Worm (Caenorhabditis elegans) whole organism, young adult: ENCODE measurements around the gene dgk-4.
A peak's percentile ranks its signal among the peaks of the same experiment; 100 is the strongest.

Source experiments
- B0035.1 ChIP-seq: sonication (generic microtip); optimal IDR thresholded peaks from 2 replicates; lab custom pipeline; 2016; ENCODE audit warnings: missing genetic modification characterization, mild to moderate bottlenecking, missing compliant biosample characterization, missing genotype, missing genetic modification reagents
- B0336.3 ChIP-seq: fragments of 200-800 bp; sonication (Bioruptor generic); IDR thresholded peaks from 2 replicates; pipeline ENCODE4 v1.3.6; 2022; ENCODE audit warnings: missing genetic modification characterization, missing compliant biosample characterization
- C06A6.2 ChIP-seq: fragments of 200-800 bp; sonication (Bioruptor generic); conservative IDR thresholded peaks from 2 replicates; pipeline ENCODE4 v1.3.6; 2022; ENCODE audit warnings: missing genetic modification characterization, missing compliant biosample characterization
- C17E4.6 ChIP-seq: fragments of 200-800 bp; sonication (Bioruptor generic); IDR thresholded peaks from 2 replicates; pipeline ENCODE4 v1.3.6; 2022; ENCODE audit warnings: missing genetic modification reagents, missing genetic modification characterization, missing compliant biosample characterization
- F37B4.10 ChIP-seq: fragments of 200-800 bp; sonication (Bioruptor generic); IDR thresholded peaks from 2 replicates; pipeline ENCODE4 v1.3.6; 2022; ENCODE audit warnings: missing genetic modification characterization, missing compliant biosample characterization
- F55B11.4 ChIP-seq: sonication (generic microtip); optimal IDR thresholded peaks from 2 replicates; lab custom pipeline; 2016; ENCODE audit warnings: missing compliant biosample characterization, missing genetic modification characterization, borderline replicate concordance; ENCODE audit not compliant: insufficient read depth
- K11D2.4 ChIP-seq: fragments of 200-800 bp; sonication (Bioruptor generic); IDR thresholded peaks from 2 replicates; pipeline ENCODE4 v1.3.6; 2022; ENCODE audit warnings: missing genetic modification reagents, missing genetic modification characterization, missing compliant biosample characterization
- K12H6.12 ChIP-seq: fragments of 200-800 bp; sonication (Bioruptor generic); optimal IDR thresholded peaks from 2 replicates; lab custom pipeline; 2018; ENCODE audit warnings: mild to moderate bottlenecking, missing genetic modification characterization, missing compliant biosample characterization
- T07F8.4 ChIP-seq: sonication (generic microtip); optimal IDR thresholded peaks from 2 replicates; lab custom pipeline; 2016; ENCODE audit warnings: mild to moderate bottlenecking, missing genetic modification characterization, moderate library complexity, missing compliant biosample characterization
- aptf-3 ChIP-seq: fragments of 200-800 bp; sonication (Bioruptor generic); IDR thresholded peaks from 2 replicates; pipeline ENCODE4 v1.3.6; 2022; ENCODE audit warnings: missing genetic modification characterization, missing compliant biosample characterization
- athp-1 ChIP-seq: sonication (generic microtip); optimal IDR thresholded peaks from 2 replicates; lab custom pipeline; 2017; ENCODE audit warnings: mild to moderate bottlenecking, missing genetic modification characterization, missing compliant biosample characterization
- attf-5 ChIP-seq: fragments of 200-800 bp; sonication (Bioruptor generic); optimal IDR thresholded peaks from 2 replicates; lab custom pipeline; 2018; ENCODE audit warnings: mild to moderate bottlenecking, missing genetic modification characterization, missing compliant biosample characterization
- cebp-1 ChIP-seq, 2 experiments: fragments of 200-800 bp in 1 of 2; sonication (Bioruptor generic) in 1 of 2; sonication (generic microtip) in 1 of 2; IDR thresholded peaks in 1 of 2; optimal IDR thresholded peaks in 1 of 2; 2 replicates each; pipeline versions ENCODE4 v1.3.6 to Lab custom; 2017 to 2022; ENCODE audit warnings: missing compliant biosample characterization in 2 of 2, missing genetic modification characterization in 2 of 2, mild to moderate bottlenecking in 1 of 2, missing genetic modification reagents in 1 of 2, moderate library complexity in 1 of 2
- cebp-2 ChIP-seq: fragments of 200-800 bp; sonication (Bioruptor generic); IDR thresholded peaks from 2 replicates; pipeline ENCODE4 v1.3.6; 2022; ENCODE audit warnings: missing genetic modification characterization, missing compliant biosample characterization
- ceh-58 ChIP-seq: fragments of 200-800 bp; sonication (Bioruptor generic); IDR thresholded peaks from 2 replicates; pipeline ENCODE4 v1.3.6; 2022; ENCODE audit warnings: missing genetic modification characterization, missing compliant biosample characterization
- ceh-91 ChIP-seq: fragments of 200-800 bp; sonication (Bioruptor generic); IDR thresholded peaks from 2 replicates; pipeline ENCODE4 v1.3.6; 2022; ENCODE audit warnings: missing genetic modification reagents, missing genetic modification characterization, missing compliant biosample characterization
- chd-7 ChIP-seq: sonication (generic microtip); optimal IDR thresholded peaks from 2 replicates; lab custom pipeline; 2016; ENCODE audit warnings: mild to moderate bottlenecking, missing genetic modification characterization, moderate library complexity, missing compliant biosample characterization
- die-1 ChIP-seq: sonication (generic microtip); optimal IDR thresholded peaks from 2 replicates; lab custom pipeline; 2016; ENCODE audit warnings: missing genotype, mild to moderate bottlenecking, missing genetic modification characterization, missing compliant biosample characterization
- dox-1 ChIP-seq: fragments of 200-800 bp; sonication (Bioruptor generic); IDR thresholded peaks from 2 replicates; pipeline ENCODE4 v1.3.6; 2022; ENCODE audit warnings: missing genetic modification reagents, missing genetic modification characterization, missing compliant biosample characterization
- egrh-3 ChIP-seq: fragments of 200-800 bp; sonication (Bioruptor generic); IDR thresholded peaks from 2 replicates; pipeline ENCODE4 v1.3.6; 2022; ENCODE audit warnings: missing genetic modification reagents, missing genetic modification characterization, missing compliant biosample characterization
- ekl-4 ChIP-seq: fragments of 200-800 bp; sonication (Bioruptor generic); IDR thresholded peaks from 2 replicates; pipeline ENCODE4 v1.3.6; 2022; ENCODE audit warnings: missing genetic modification reagents, missing genetic modification characterization, missing compliant biosample characterization
- hlh-12 ChIP-seq: sonication (generic microtip); optimal IDR thresholded peaks from 2 replicates; lab custom pipeline; 2016; ENCODE audit warnings: missing genetic modification characterization, missing compliant biosample characterization
- hlh-26 ChIP-seq: fragments of 200-800 bp; sonication (Bioruptor generic); conservative IDR thresholded peaks from 2 replicates; pipeline ENCODE4 v1.3.6; 2022; ENCODE audit warnings: missing genetic modification reagents, missing genetic modification characterization, missing compliant biosample characterization
- lin-26 ChIP-seq: fragments of 200-800 bp; sonication (Bioruptor generic); IDR thresholded peaks from 2 replicates; pipeline ENCODE4 v1.3.6; 2022; ENCODE audit warnings: missing genetic modification reagents, missing genetic modification characterization, missing compliant biosample characterization
- lin-35 ChIP-seq, 3 experiments: fragments of 150-350 bp in 2 of 3; sonication (generic microtip) in 1 of 3; optimal IDR thresholded peaks; 2 replicates each; lab custom pipeline; 2014 to 2018; ENCODE audit warnings: missing biosample characterization in 3 of 3, missing genetic modification characterization in 3 of 3, missing genetic modification reagents in 3 of 3
- lin-40 ChIP-seq: sonication (generic microtip); optimal IDR thresholded peaks from 2 replicates; lab custom pipeline; 2016; ENCODE audit warnings: missing genetic modification characterization, mild to moderate bottlenecking, missing compliant biosample characterization, missing genotype, missing genetic modification reagents
- mcd-1 ChIP-seq: fragments of 200-800 bp; sonication (Bioruptor generic); IDR thresholded peaks from 2 replicates; pipeline ENCODE4 v1.3.6; 2022; ENCODE audit warnings: missing genetic modification reagents, missing genetic modification characterization, missing compliant biosample characterization
- mes-4 ChIP-seq: sonication (generic microtip); optimal IDR thresholded peaks from 2 replicates; lab custom pipeline; 2016; ENCODE audit warnings: missing genotype, missing genetic modification characterization, missing compliant biosample characterization
- nfya-1 ChIP-seq: sonication (generic microtip); optimal IDR thresholded peaks from 2 replicates; lab custom pipeline; 2017; ENCODE audit warnings: antibody characterized with exemption, missing compliant biosample characterization, missing genetic modification characterization, borderline replicate concordance; ENCODE audit not compliant: insufficient read depth
- nfyb-1 ChIP-seq: fragments of 200-800 bp; sonication (Bioruptor generic); IDR thresholded peaks from 2 replicates; pipeline ENCODE4 v1.3.6; 2022; ENCODE audit warnings: missing genetic modification reagents, missing genetic modification characterization, missing compliant biosample characterization
- nhr-179 ChIP-seq: sonication (generic microtip); optimal IDR thresholded peaks from 2 replicates; lab custom pipeline; 2016; ENCODE audit warnings: mild to moderate bottlenecking, missing genetic modification characterization, missing compliant biosample characterization
- nhr-80 ChIP-seq: sonication (generic microtip); optimal IDR thresholded peaks from 2 replicates; lab custom pipeline; 2016; ENCODE audit warnings: missing genetic modification characterization, missing compliant biosample characterization
- rcor-1 ChIP-seq: fragments of 200-800 bp; sonication (Bioruptor generic); IDR thresholded peaks from 2 replicates; pipeline ENCODE4 v1.3.6; 2022; ENCODE audit warnings: missing genetic modification reagents, missing genetic modification characterization, missing compliant biosample characterization
- repo-1 ChIP-seq: sonication (generic microtip); optimal IDR thresholded peaks from 2 replicates; lab custom pipeline; 2017; ENCODE audit warnings: mild to moderate bottlenecking, missing genetic modification characterization, missing compliant biosample characterization
- sdz-38 ChIP-seq: sonication (generic microtip); optimal IDR thresholded peaks from 2 replicates; lab custom pipeline; 2016; ENCODE audit warnings: missing genotype, missing genetic modification characterization, missing compliant biosample characterization
- sea-2 ChIP-seq: fragments of 200-800 bp; sonication (Bioruptor generic); IDR thresholded peaks from 2 replicates; pipeline ENCODE4 v1.3.6; 2022; ENCODE audit warnings: missing genetic modification characterization, missing compliant biosample characterization
- snpc-3.4 ChIP-seq: sonication (generic microtip); optimal IDR thresholded peaks from 2 replicates; lab custom pipeline; 2017; ENCODE audit warnings: missing genetic modification characterization, mild to moderate bottlenecking, missing compliant biosample characterization, antibody characterized with exemption, moderate library complexity, missing genotype, missing genetic modification reagents
- snpc-4 ChIP-seq, 5 experiments: fragments of 150-350 bp in 1 of 5; sonication (generic microtip) in 4 of 5; optimal IDR thresholded peaks; 2 replicates each; lab custom pipeline; 2014 to 2018; ENCODE audit warnings: missing genetic modification characterization in 5 of 5, missing biosample characterization in 3 of 5, antibody characterized with exemption in 2 of 5, mild to moderate bottlenecking in 2 of 5, missing compliant biosample characterization in 2 of 5, missing genotype in 2 of 5, moderate library complexity in 2 of 5, missing genetic modification reagents in 1 of 5
- sptf-2 ChIP-seq: fragments of 200-800 bp; sonication (Bioruptor generic); optimal IDR thresholded peaks from 2 replicates; lab custom pipeline; 2018; ENCODE audit warnings: mild to moderate bottlenecking, missing genetic modification characterization, missing compliant biosample characterization
- tbp1 ChIP-seq: fragments of 200-800 bp; sonication (Bioruptor generic); optimal IDR thresholded peaks from 2 replicates; lab custom pipeline; 2018; ENCODE audit warnings: mild to moderate bottlenecking, missing genetic modification characterization, missing compliant biosample characterization
- tbx-9 ChIP-seq: sonication (generic microtip); optimal IDR thresholded peaks from 2 replicates; lab custom pipeline; 2016; ENCODE audit warnings: borderline replicate concordance, missing genetic modification characterization, inconsistent platforms, missing compliant biosample characterization
- unc-130 ChIP-seq: sonication (generic microtip); optimal IDR thresholded peaks from 2 replicates; lab custom pipeline; 2016; ENCODE audit warnings: missing genetic modification reagents, missing genetic modification characterization, missing compliant biosample characterization
- unc-62 ChIP-seq: fragments of 150-350 bp; optimal IDR thresholded peaks from 2 replicates; lab custom pipeline; 2014; ENCODE audit warnings: missing biosample characterization, missing genetic modification reagents, missing genetic modification characterization
- zfh-2 ChIP-seq: fragments of 200-800 bp; sonication (Bioruptor generic); conservative IDR thresholded peaks from 2 replicates; pipeline ENCODE4 v1.3.6; 2022; ENCODE audit warnings: missing genetic modification reagents, missing genetic modification characterization, missing compliant biosample characterization
- zim-3 ChIP-seq: sonication (generic microtip); optimal IDR thresholded peaks from 2 replicates; lab custom pipeline; 2017; ENCODE audit warnings: mild to moderate bottlenecking, missing genetic modification characterization, moderate library complexity, missing compliant biosample characterization
- ztf-25 ChIP-seq: fragments of 200-800 bp; sonication (Bioruptor generic); IDR thresholded peaks from 2 replicates; pipeline ENCODE4 v1.3.6; 2022; ENCODE audit warnings: missing genetic modification reagents, missing genetic modification characterization, missing compliant biosample characterization
- ztf-26 ChIP-seq: sonication (generic microtip); optimal IDR thresholded peaks from 2 replicates; lab custom pipeline; 2017; ENCODE audit warnings: missing genetic modification characterization, missing compliant biosample characterization
- ztf-3 ChIP-seq: fragments of 200-800 bp; sonication (Bioruptor generic); optimal IDR thresholded peaks from 2 replicates; lab custom pipeline; 2018; ENCODE audit warnings: mild to moderate bottlenecking, missing genetic modification characterization, missing compliant biosample characterization

The dgk-4 gene

ce11 chrIV:8627328-8627727 lies 3.8 kb upstream of the dgk-4 start, which contains the start of gene F42A9.11:
TSS of gene F42A9.11 (plus strand) at chrIV:8627637.
- TF ChIP-seq hlh-26: no peak
- no peak for TF ChIP-seq sdz-38 (tag; lab: Kevin White, UChicago)
- TF ChIP-seq C06A6.2: no peak
- no peak for TF ChIP-seq athp-1 (tag; lab: Kevin White, UChicago)
- no peak for TF ChIP-seq unc-62 (GFP tag; lab: Kevin White, UChicago)
- TF ChIP-seq hlh-12 (tag; lab: Kevin White, UChicago): no peak
- TF ChIP-seq ztf-26 (tag; lab: Kevin White, UChicago): no peak
- TF ChIP-seq cebp-2: no peak
- no peak for TF ChIP-seq nfyb-1
- TF ChIP-seq nhr-80 (tag; lab: Kevin White, UChicago): peak; percentile 30
- TF ChIP-seq cebp-1 (GFP tag; IDR thresholded peaks at IDR 0.05; lab: Robert Waterston, UW): no peak
- peak; percentile 31 for TF ChIP-seq cebp-1 (tag; optimal IDR thresholded peaks at IDR 0.05; lab: Kevin White, UChicago)
- no peak for TF ChIP-seq lin-35 (GFP tag; optimal IDR thresholded peaks at IDR 0.05; lab: Kevin White, UChicago)
- peak; percentile 89 for TF ChIP-seq zfh-2 (GFP tag; lab: Robert Waterston, UW)
- no peak for TF ChIP-seq sptf-2 (GFP tag; lab: Kevin White, UChicago)
- no peak for TF ChIP-seq ztf-3 (GFP tag; lab: Kevin White, UChicago)
- TF ChIP-seq dox-1 (GFP tag; lab: Robert Waterston, UW): peak; percentile 29; the same call in 1 of the 2 replicates
- no peak for TF ChIP-seq ceh-58
- TF ChIP-seq T07F8.4 (tag; lab: Kevin White, UChicago): no peak
- TF ChIP-seq B0035.1 (tag; lab: Kevin White, UChicago): no peak
- TF ChIP-seq sea-2 (GFP tag; lab: Robert Waterston, UW): no peak
- no peak for TF ChIP-seq nfya-1 (tag; lab: Kevin White, UChicago)
- TF ChIP-seq nhr-179 (tag; lab: Kevin White, UChicago): no peak
- no peak for TF ChIP-seq tbp1 (GFP tag; lab: Kevin White, UChicago)
- no peak for TF ChIP-seq rcor-1 (GFP tag; lab: Robert Waterston, UW)
- no peak for TF ChIP-seq chd-7 (tag; lab: Kevin White, UChicago)
- no peak for TF ChIP-seq C17E4.6 (GFP tag; lab: Robert Waterston, UW)
- TF ChIP-seq aptf-3 (GFP tag; lab: Robert Waterston, UW): no peak
- no peak for TF ChIP-seq unc-130 (GFP tag; lab: Kevin White, UChicago)
- TF ChIP-seq egrh-3 (GFP tag; lab: Robert Waterston, UW): no peak
- peak; percentile 31; the same call in 1 of the 2 replicates for TF ChIP-seq K11D2.4 (GFP tag; lab: Robert Waterston, UW)
- 0 out of 2 replicates have a peak, but pooled peaks have one; percentile 17 for TF ChIP-seq ztf-25 (GFP tag; lab: Robert Waterston, UW)
- no peak for TF ChIP-seq tbx-9 (tag; lab: Kevin White, UChicago)
- TF ChIP-seq mcd-1: peak; percentile 35
- TF ChIP-seq repo-1 (tag; lab: Kevin White, UChicago): no peak
- TF ChIP-seq mes-4 (tag; lab: Kevin White, UChicago): no peak
- no peak for TF ChIP-seq snpc-3.4
- TF ChIP-seq K12H6.12 (tag; lab: Kevin White, UChicago): no peak
- TF ChIP-seq die-1 (tag; lab: Kevin White, UChicago): peak; percentile 14
- TF ChIP-seq snpc-4 (GFP tag; optimal IDR thresholded peaks at IDR 0.05; lab: Kevin White, UChicago): no peak
- peak in 3 of 4 experiments; percentile 9 to 29 (median 11) for TF ChIP-seq snpc-4 (tag; optimal IDR thresholded peaks at IDR 0.05; lab: Kevin White, UChicago)
- peak; percentile 12 for TF ChIP-seq zim-3
- TF ChIP-seq B0336.3 (GFP tag; lab: Robert Waterston, UW): 0 out of 2 replicates have a peak, but pooled peaks have one; percentile 28
- TF ChIP-seq F37B4.10 (GFP tag; lab: Robert Waterston, UW): no peak
- TF ChIP-seq attf-5: peak; percentile 47
- TF ChIP-seq ekl-4 (GFP tag; lab: Robert Waterston, UW): peak; percentile 35; the same call in 1 of the 2 replicates
- TF ChIP-seq lin-40 (tag; lab: Kevin White, UChicago): peak; percentile 12
- TF ChIP-seq lin-26 (GFP tag; lab: Robert Waterston, UW): peak; percentile 62; the same call in 1 of the 2 replicates
- TF ChIP-seq F55B11.4 (tag; lab: Kevin White, UChicago): no peak
- no peak for TF ChIP-seq ceh-91 (GFP tag; lab: Robert Waterston, UW)
